Worm (Caenorhabditis elegans) whole organism, L1 larva: ENCODE data around the gene twk-34.
A peak's percentile ranks its signal among the peaks of the same experiment; 100 is the strongest.

Experiments
- C16A3.4 ChIP-seq: fragments of 150-350 bp; optimal IDR thresholded peaks from 2 replicates; lab custom pipeline; 2014; ENCODE audit warnings: missing biosample characterization, missing genetic modification characterization
- C34B4.2 ChIP-seq: sonication (generic microtip); optimal IDR thresholded peaks from 2 replicates; lab custom pipeline; 2017; ENCODE audit warnings: mild to moderate bottlenecking, missing genetic modification characterization, missing compliant biosample characterization
- F16B12.6 ChIP-seq: fragments of 150-350 bp; optimal IDR thresholded peaks from 2 replicates; lab custom pipeline; 2014; ENCODE audit warnings: missing biosample characterization, missing genetic modification characterization
- Y116A8C.19 ChIP-seq: sonication (generic microtip); optimal IDR thresholded peaks from 2 replicates; lab custom pipeline; 2016; ENCODE audit warnings: missing compliant biosample characterization, missing genetic modification characterization, borderline replicate concordance
- aha-1 ChIP-seq: fragments of 150-350 bp; optimal IDR thresholded peaks from 2 replicates; lab custom pipeline; 2014; ENCODE audit warnings: missing biosample characterization, missing genetic modification characterization
- aly-2 ChIP-seq: fragments of 150-350 bp; optimal IDR thresholded peaks from 2 replicates; lab custom pipeline; 2014; ENCODE audit warnings: missing biosample characterization, missing genetic modification characterization
- ceh-63 ChIP-seq: fragments of 200-800 bp; sonication (Bioruptor generic); optimal IDR thresholded peaks from 2 replicates; lab custom pipeline; 2018; ENCODE audit warnings: mild to moderate bottlenecking, missing genetic modification characterization, missing compliant biosample characterization
- ceh-82 ChIP-seq, 3 experiments: fragments of 150-350 bp in 1 of 3; sonication (generic microtip) in 2 of 3; optimal IDR thresholded peaks; 2 replicates each; lab custom pipeline; 2014 to 2017; ENCODE audit warnings: missing biosample characterization in 3 of 3, missing genetic modification characterization in 3 of 3
- ceh-88 ChIP-seq: fragments of 200-800 bp; sonication (Bioruptor generic); IDR thresholded peaks from 2 replicates; pipeline ENCODE4 v1.3.6; 2022; ENCODE audit warnings: missing genetic modification characterization, missing compliant biosample characterization
- ceh-90 ChIP-seq: sonication (generic microtip); optimal IDR thresholded peaks from 2 replicates; lab custom pipeline; 2016; ENCODE audit warnings: missing genetic modification characterization, missing compliant biosample characterization
- ces-1 ChIP-seq: fragments of 150-350 bp; optimal IDR thresholded peaks from 2 replicates; lab custom pipeline; 2014; ENCODE audit warnings: missing biosample characterization, missing genetic modification reagents, missing genetic modification characterization
- dpl-1 ChIP-seq, 3 experiments: fragments of 150-350 bp in 2 of 3; sonication (generic microtip) in 1 of 3; optimal IDR thresholded peaks; 2 replicates each; lab custom pipeline; 2014 to 2017; ENCODE audit warnings: missing biosample characterization in 3 of 3, missing genetic modification characterization in 3 of 3, missing genetic modification reagents in 3 of 3
- dsc-1 ChIP-seq: sonication (generic microtip); optimal IDR thresholded peaks from 2 replicates; lab custom pipeline; 2016; ENCODE audit warnings: mild to moderate bottlenecking, missing genetic modification characterization, missing compliant biosample characterization
- efl-1 ChIP-seq, 4 experiments: fragments of 150-350 bp; optimal IDR thresholded peaks in 3 of 4; peaks in 1 of 4; 1 replicate in 1 of 4; 2 replicates in 3 of 4; lab custom pipeline; 2014; ENCODE audit warnings: missing biosample characterization in 2 of 4, missing genetic modification characterization in 2 of 4, missing genetic modification reagents in 2 of 4
- egl-27 ChIP-seq, 2 experiments: fragments of 150-350 bp in 1 of 2; sonication (generic microtip); optimal IDR thresholded peaks; 3 replicates each; lab custom pipeline; 2017 to 2018; ENCODE audit warnings: missing biosample characterization in 2 of 2, missing genetic modification characterization in 2 of 2, missing genetic modification reagents in 2 of 2
- ets-5 ChIP-seq: fragments of 200-800 bp; sonication (Bioruptor generic); IDR thresholded peaks from 2 replicates; pipeline ENCODE4 v1.3.6; 2022; ENCODE audit warnings: missing genetic modification characterization, missing compliant biosample characterization
- fkh-10 ChIP-seq: sonication (generic microtip); optimal IDR thresholded peaks from 2 replicates; lab custom pipeline; 2017; ENCODE audit warnings: missing biosample characterization, missing genetic modification reagents, missing genetic modification characterization
- fkh-4 ChIP-seq: sonication (generic microtip); optimal IDR thresholded peaks from 2 replicates; lab custom pipeline; 2016; ENCODE audit warnings: missing compliant biosample characterization, missing genetic modification characterization, borderline replicate concordance
- fkh-8 ChIP-seq: sonication (generic microtip); optimal IDR thresholded peaks from 2 replicates; lab custom pipeline; 2016; ENCODE audit warnings: mild to moderate bottlenecking, missing genetic modification characterization, missing compliant biosample characterization
- fos-1 ChIP-seq: fragments of 150-350 bp; optimal IDR thresholded peaks from 2 replicates; lab custom pipeline; 2014; ENCODE audit warnings: missing biosample characterization, missing genetic modification characterization
- lin-13 ChIP-seq: fragments of 150-350 bp; optimal IDR thresholded peaks from 2 replicates; lab custom pipeline; 2014; ENCODE audit warnings: missing biosample characterization, missing genetic modification reagents, missing genetic modification characterization
- lin-14 ChIP-seq: fragments of 200-800 bp; sonication (Bioruptor generic); optimal IDR thresholded peaks from 2 replicates; lab custom pipeline; 2018; ENCODE audit warnings: mild to moderate bottlenecking, missing genetic modification characterization, moderate library complexity, missing compliant biosample characterization
- lin-35 ChIP-seq, 2 experiments: fragments of 150-350 bp; optimal IDR thresholded peaks; 2 replicates each; lab custom pipeline; 2014; ENCODE audit warnings: missing biosample characterization in 2 of 2, missing genetic modification characterization in 2 of 2, missing genetic modification reagents in 2 of 2
- lir-3 ChIP-seq: sonication (generic microtip); optimal IDR thresholded peaks from 2 replicates; lab custom pipeline; 2016; ENCODE audit warnings: mild to moderate bottlenecking, missing genetic modification characterization, moderate library complexity, missing compliant biosample characterization; ENCODE audit not compliant: poor library complexity
- mdl-1 ChIP-seq, 2 experiments: fragments of 150-350 bp; optimal IDR thresholded peaks; 2 replicates each; lab custom pipeline; 2014 to 2017; ENCODE audit warnings: missing biosample characterization in 2 of 2, missing genetic modification characterization in 2 of 2, inconsistent platforms in 1 of 2
- mep-1 ChIP-seq: fragments of 150-350 bp; optimal IDR thresholded peaks from 2 replicates; lab custom pipeline; 2014; ENCODE audit warnings: missing biosample characterization, missing genetic modification characterization
- nhr-11 ChIP-seq: fragments of 150-350 bp; optimal IDR thresholded peaks from 2 replicates; lab custom pipeline; 2014; ENCODE audit warnings: missing biosample characterization, missing genetic modification characterization
- nhr-19 ChIP-seq: fragments of 200-800 bp; sonication (Bioruptor generic); conservative IDR thresholded peaks from 2 replicates; pipeline ENCODE4 v1.3.6; 2022; ENCODE audit warnings: missing genetic modification characterization, missing compliant biosample characterization
- nhr-237 ChIP-seq: fragments of 150-350 bp; optimal IDR thresholded peaks from 2 replicates; lab custom pipeline; 2014; ENCODE audit warnings: missing biosample characterization, missing genetic modification characterization
- nhr-28 ChIP-seq: fragments of 150-350 bp; optimal IDR thresholded peaks from 2 replicates; lab custom pipeline; 2014; ENCODE audit warnings: missing biosample characterization, missing genetic modification characterization
- nhr-47 ChIP-seq: sonication (generic microtip); optimal IDR thresholded peaks from 2 replicates; lab custom pipeline; 2016; ENCODE audit warnings: mild to moderate bottlenecking, missing genetic modification characterization, moderate library complexity, missing compliant biosample characterization
- nhr-71 ChIP-seq: sonication (generic microtip); optimal IDR thresholded peaks from 2 replicates; lab custom pipeline; 2016; ENCODE audit warnings: mild to moderate bottlenecking, missing genetic modification characterization, moderate library complexity, missing compliant biosample characterization
- nhr-90 ChIP-seq: sonication (generic microtip); optimal IDR thresholded peaks from 2 replicates; lab custom pipeline; 2016; ENCODE audit warnings: mild to moderate bottlenecking, missing genetic modification characterization, missing compliant biosample characterization; ENCODE audit not compliant: poor library complexity
- pag-3 ChIP-seq: sonication (generic microtip); optimal IDR thresholded peaks from 2 replicates; lab custom pipeline; 2017; ENCODE audit warnings: missing genetic modification characterization, mild to moderate bottlenecking, missing compliant biosample characterization, antibody characterized with exemption, borderline replicate concordance; ENCODE audit not compliant: insufficient read depth
- pax-3 ChIP-seq: fragments of 200-800 bp; sonication (Bioruptor generic); optimal IDR thresholded peaks from 2 replicates; lab custom pipeline; 2018; ENCODE audit warnings: mild to moderate bottlenecking, missing genetic modification characterization, moderate library complexity, missing compliant biosample characterization
- skn-1 ChIP-seq: fragments of 150-350 bp; optimal IDR thresholded peaks from 2 replicates; lab custom pipeline; 2014; ENCODE audit warnings: missing biosample characterization, missing genetic modification characterization
- snpc-4 ChIP-seq: fragments of 150-350 bp; optimal IDR thresholded peaks from 2 replicates; lab custom pipeline; 2014; ENCODE audit warnings: missing biosample characterization, missing genetic modification characterization
- sox-4 ChIP-seq: sonication (generic microtip); optimal IDR thresholded peaks from 2 replicates; lab custom pipeline; 2016; ENCODE audit warnings: missing genetic modification characterization, missing compliant biosample characterization
- sup-37 ChIP-seq: fragments of 200-800 bp; sonication (Bioruptor generic); optimal IDR thresholded peaks from 2 replicates; lab custom pipeline; 2018; ENCODE audit warnings: mild to moderate bottlenecking, missing genetic modification characterization, missing compliant biosample characterization
- unc-130 ChIP-seq: fragments of 150-350 bp; optimal IDR thresholded peaks from 2 replicates; lab custom pipeline; 2017; ENCODE audit warnings: missing biosample characterization, missing genetic modification characterization, inconsistent platforms
- unc-30 ChIP-seq: sonication (generic microtip); optimal IDR thresholded peaks from 2 replicates; lab custom pipeline; 2017; ENCODE audit warnings: missing biosample characterization, missing genetic modification characterization
- unc-62 ChIP-seq: fragments of 150-350 bp; optimal IDR thresholded peaks from 2 replicates; lab custom pipeline; 2014; ENCODE audit warnings: missing biosample characterization, missing genetic modification reagents, missing genetic modification characterization
- unc-86 ChIP-seq: sonication (generic microtip); optimal IDR thresholded peaks from 2 replicates; lab custom pipeline; 2016; ENCODE audit warnings: missing genetic modification characterization, missing compliant biosample characterization
- unc-98 ChIP-seq: fragments of 200-800 bp; sonication (Bioruptor generic); IDR thresholded peaks from 2 replicates; pipeline ENCODE4 v1.3.6; 2022; ENCODE audit warnings: missing genetic modification characterization, missing compliant biosample characterization
- vab-15 ChIP-seq: sonication (generic microtip); optimal IDR thresholded peaks from 2 replicates; lab custom pipeline; 2017; ENCODE audit warnings: missing genotype, mild to moderate bottlenecking, missing genetic modification characterization, missing compliant biosample characterization
- xbp-1 ChIP-seq: sonication (generic microtip); optimal IDR thresholded peaks from 2 replicates; lab custom pipeline; 2016; ENCODE audit warnings: missing genetic modification characterization, missing compliant biosample characterization
- zag-1 ChIP-seq: fragments of 150-350 bp; optimal IDR thresholded peaks from 2 replicates; lab custom pipeline; 2014; ENCODE audit warnings: missing biosample characterization, missing genetic modification characterization
- zip-4 ChIP-seq: fragments of 200-800 bp; sonication (Bioruptor generic); optimal IDR thresholded peaks from 2 replicates; lab custom pipeline; 2018; ENCODE audit warnings: mild to moderate bottlenecking, missing genetic modification characterization, moderate library complexity, missing compliant biosample characterization
- ztf-11 ChIP-seq, 2 experiments: sonication (generic microtip); optimal IDR thresholded peaks; 2 replicates each; lab custom pipeline; 2016 to 2017; ENCODE audit warnings: missing genetic modification characterization in 2 of 2, missing biosample characterization in 1 of 2, missing compliant biosample characterization in 1 of 2
- ztf-4 ChIP-seq: fragments of 150-350 bp; optimal IDR thresholded peaks from 2 replicates; lab custom pipeline; 2014; ENCODE audit warnings: missing biosample characterization, missing genetic modification characterization

twk-34 gene

DNA sequence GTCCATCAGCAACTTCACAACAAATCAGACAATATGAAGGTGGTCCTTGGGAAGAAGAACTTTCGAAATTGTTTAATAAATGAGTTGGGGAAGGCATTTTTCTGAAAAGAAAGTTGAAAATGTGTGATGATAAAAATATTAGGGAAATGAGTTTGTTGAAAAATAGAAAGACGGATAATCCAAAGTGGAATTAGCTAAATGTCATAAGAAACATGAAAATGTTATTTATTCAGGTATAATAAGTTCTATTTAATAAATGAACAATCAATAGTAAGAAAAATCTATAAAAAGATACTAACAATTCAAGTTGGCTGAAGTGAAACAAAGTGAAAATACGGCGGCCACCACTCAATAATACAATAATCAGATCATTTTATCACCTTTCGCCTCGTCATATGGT is 2.5 kb upstream of the twk-34 start, which contains the start of gene nhr-53:
nhr-53 (minus strand) TSS at position 101 of the 400 bp plus-strand sequence.
- TF ChIP-seq nhr-19 (GFP tag; lab: Robert Waterston, UW) = no peak
- no peak for TF ChIP-seq efl-1 (optimal IDR thresholded peaks at IDR 0.05; lab: Kevin White, UChicago)
- peak in 1 of 2 experiments; percentile 30 for TF ChIP-seq efl-1 (GFP tag; optimal IDR thresholded peaks at IDR 0.05 in 1 of 2; lab: Kevin White, UChicago)

DNA sequence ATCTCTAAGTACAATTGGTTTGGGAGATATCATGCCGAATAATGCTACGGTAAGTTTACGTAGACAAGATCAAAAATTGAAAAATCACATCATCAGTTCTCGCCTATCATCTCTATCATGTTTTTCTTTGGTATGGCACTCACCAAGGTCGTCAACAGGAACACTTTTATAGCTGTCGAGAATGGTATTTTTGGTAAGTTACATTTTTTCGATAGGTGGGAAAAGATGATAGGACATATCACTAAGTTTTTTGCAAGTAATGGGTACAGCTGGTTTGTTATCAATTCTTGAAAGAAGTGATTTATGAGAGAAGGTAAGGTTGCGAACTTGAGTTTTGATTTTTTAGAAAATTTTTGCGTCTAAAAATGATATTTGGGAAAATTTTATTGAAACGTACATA is 3.2 kb downstream of the twk-34 start:
- TF ChIP-seq ceh-88 (GFP tag; lab: Robert Waterston, UW) = no peak
- no peak for TF ChIP-seq nhr-11 (tag; lab: Kevin White, UChicago)
- TF ChIP-seq fkh-10 (GFP tag; lab: Kevin White, UChicago) = no peak
- no peak for TF ChIP-seq efl-1 (optimal IDR thresholded peaks at IDR 0.05; lab: Kevin White, UChicago)
- TF ChIP-seq efl-1 (GFP tag; optimal IDR thresholded peaks at IDR 0.05 in 1 of 2; lab: Kevin White, UChicago) = peak in 1 of 2 experiments; percentile 21
- TF ChIP-seq fos-1 (tag; lab: Kevin White, UChicago) = no peak
- TF ChIP-seq mdl-1 (tag; optimal IDR thresholded peaks at IDR 0.05; lab: Kevin White, UChicago) = no peak
- TF ChIP-seq zag-1 (tag; lab: Kevin White, UChicago) = no peak
- TF ChIP-seq ets-5 = no peak
- no peak for TF ChIP-seq snpc-4 (tag; lab: Kevin White, UChicago)
- TF ChIP-seq sox-4 (tag; lab: Kevin White, UChicago) = no peak
- no peak for TF ChIP-seq lin-13 (GFP tag; lab: Kevin White, UChicago)
- TF ChIP-seq fkh-4 = no peak
- TF ChIP-seq ceh-90 (tag; lab: Kevin White, UChicago) = no peak
- no peak for TF ChIP-seq zip-4
- no peak for TF ChIP-seq C16A3.4 (tag; lab: Kevin White, UChicago)
- peak; percentile 38 for TF ChIP-seq nhr-19 (GFP tag; lab: Robert Waterston, UW)
- TF ChIP-seq ceh-63 (GFP tag; lab: Kevin White, UChicago) = no peak
- TF ChIP-seq dpl-1 (GFP tag; optimal IDR thresholded peaks at IDR 0.05; lab: Kevin White, UChicago) = no peak
- no peak for TF ChIP-seq F16B12.6 (tag; lab: Kevin White, UChicago)
- peak; percentile 11 for TF ChIP-seq nhr-90 (tag; lab: Kevin White, UChicago)
- no peak for TF ChIP-seq C34B4.2 (tag; lab: Kevin White, UChicago)
- TF ChIP-seq dsc-1 (tag; lab: Kevin White, UChicago) = no peak
- peak; percentile 52 for TF ChIP-seq nhr-71 (tag; lab: Kevin White, UChicago)
- TF ChIP-seq fkh-8 (tag; lab: Kevin White, UChicago) = no peak
- TF ChIP-seq nhr-47 (tag; lab: Kevin White, UChicago) = no peak
- TF ChIP-seq ces-1 = no peak
- TF ChIP-seq unc-86 (tag; lab: Kevin White, UChicago) = no peak
- TF ChIP-seq mep-1 (tag; lab: Kevin White, UChicago) = no peak
- TF ChIP-seq lin-14 (GFP tag; lab: Kevin White, UChicago) = peak; percentile 71
- no peak for TF ChIP-seq aly-2 (tag; lab: Kevin White, UChicago)
- no peak for TF ChIP-seq unc-98 (GFP tag; lab: Robert Waterston, UW)
- no peak for TF ChIP-seq Y116A8C.19 (tag; lab: Kevin White, UChicago)
- TF ChIP-seq egl-27 (tag; optimal IDR thresholded peaks at IDR 0.05; lab: Kevin White, UChicago) = no peak
- no peak for TF ChIP-seq aha-1 (tag; lab: Kevin White, UChicago)
- TF ChIP-seq nhr-237 (tag; lab: Kevin White, UChicago) = no peak
- TF ChIP-seq sup-37 = no peak
- no peak for TF ChIP-seq pax-3
- no peak for TF ChIP-seq nhr-28
- TF ChIP-seq xbp-1 (tag; lab: Kevin White, UChicago) = no peak
- no peak for TF ChIP-seq ztf-4 (tag; lab: Kevin White, UChicago)
- TF ChIP-seq skn-1 (tag; lab: Kevin White, UChicago) = no peak
- TF ChIP-seq vab-15 = no peak
- no peak for TF ChIP-seq unc-62
- no peak for TF ChIP-seq unc-30
- no peak for TF ChIP-seq lir-3 (tag; lab: Kevin White, UChicago)
- TF ChIP-seq ceh-82 (tag; optimal IDR thresholded peaks at IDR 0.05; lab: Kevin White, UChicago) = no peak
- no peak for TF ChIP-seq lin-35 (GFP tag; optimal IDR thresholded peaks at IDR 0.05; lab: Kevin White, UChicago)
- TF ChIP-seq pag-3 (tag; lab: Kevin White, UChicago) = peak; percentile 54
- TF ChIP-seq ztf-11 (tag; optimal IDR thresholded peaks at IDR 0.05; lab: Kevin White, UChicago) = no peak
- no peak for TF ChIP-seq unc-130
